Worm (Caenorhabditis elegans) whole organism, L4/young adult: ENCODE results near the gene idpb-2.

Experiments
- dao-5 ChIP-seq: sonication (generic microtip); optimal IDR thresholded peaks from 2 replicates; lab custom pipeline; 2016; ENCODE audit warnings: missing genotype, missing genetic modification characterization, moderate library complexity, missing compliant biosample characterization
- him-1 ChIP-seq: sonication (generic microtip); optimal IDR thresholded peaks from 2 replicates; lab custom pipeline; 2016; ENCODE audit warnings: missing genotype, missing genetic modification reagents, missing genetic modification characterization, missing compliant biosample characterization

ce11 chrII:5093945-5094344 lies 24.5 kb upstream of the idpb-2 start, which contains the start of gene C04G6.13:
- no peak for TF ChIP-seq him-1
- TF ChIP-seq dao-5 (tag; lab: Kevin White, UChicago) = no peak
